Worm (Caenorhabditis elegans) whole organism, late embryonic: ENCODE data around the gene che-12.

Experiments used
- ama-1 ChIP-seq: fragments of 150-350 bp; optimal IDR thresholded peaks from 2 replicates; lab custom pipeline; 2014
- ceh-14 ChIP-seq: sonication (generic microtip); optimal IDR thresholded peaks from 2 replicates; lab custom pipeline; 2016; ENCODE audit warnings: missing genotype, missing genetic modification characterization, missing compliant biosample characterization
- ceh-19 ChIP-seq: fragments of 200-800 bp; sonication (Bioruptor generic); optimal IDR thresholded peaks from 2 replicates; lab custom pipeline; 2018; ENCODE audit warnings: mild to moderate bottlenecking, missing genetic modification characterization, missing compliant biosample characterization
- dmd-4 ChIP-seq: sonication (generic microtip); optimal IDR thresholded peaks from 2 replicates; lab custom pipeline; 2016; ENCODE audit warnings: borderline replicate concordance, missing genetic modification characterization, missing compliant biosample characterization
- lin-11 ChIP-seq: fragments of 200-800 bp; sonication (Bioruptor generic); optimal IDR thresholded peaks from 2 replicates; lab custom pipeline; 2018; ENCODE audit warnings: mild to moderate bottlenecking, missing genetic modification characterization, missing compliant biosample characterization
- nhr-11 ChIP-seq: fragments of 150-350 bp; optimal IDR thresholded peaks from 2 replicates; lab custom pipeline; 2014; ENCODE audit warnings: missing biosample characterization, missing genetic modification characterization
- pqm-1 ChIP-seq: sonication (generic microtip); optimal IDR thresholded peaks from 2 replicates; lab custom pipeline; 2016; ENCODE audit warnings: missing genetic modification characterization, missing compliant biosample characterization

DNA sequence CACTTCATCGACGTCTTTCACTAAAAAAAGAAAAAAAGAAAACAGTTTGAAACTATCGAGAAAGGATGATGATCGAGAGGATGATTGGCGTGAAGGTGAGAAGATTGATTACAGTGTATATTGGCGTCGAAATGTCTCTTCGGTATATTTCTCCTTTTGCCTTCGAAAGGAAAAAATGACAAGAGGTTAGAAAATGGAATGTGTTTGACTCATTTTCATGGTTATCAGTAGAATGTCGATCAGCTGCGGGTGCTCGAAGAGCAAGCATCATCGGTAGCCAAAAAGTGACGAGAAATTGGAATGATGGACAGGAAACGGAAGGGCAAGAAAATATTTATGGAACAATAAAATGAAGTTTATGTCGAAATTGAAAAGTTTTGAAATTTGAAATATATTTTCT lies 26.7 kb upstream of the che-12 start:
- TF ChIP-seq ama-1 (lab: Kevin White, UChicago): no peak
- TF ChIP-seq dmd-4 (tag; lab: Kevin White, UChicago): no peak
- TF ChIP-seq ceh-14 (tag; lab: Kevin White, UChicago): no peak
- no peak for TF ChIP-seq nhr-11 (tag; lab: Kevin White, UChicago)
- no peak for TF ChIP-seq ceh-19 (GFP tag; lab: Kevin White, UChicago)
- no peak for TF ChIP-seq pqm-1 (tag; lab: Kevin White, UChicago)
- TF ChIP-seq lin-11 (tag; lab: Kevin White, UChicago): no peak
